Worm (Caenorhabditis elegans): ENCODE results near the gene nhr-152.
A peak's percentile ranks its signal among the peaks of the same experiment; 100 is the strongest.

nhr-152 gene

ce11 chrV:7675904-7676303, 10.2 kb upstream of the nhr-152 start, which contains the start of gene C12D5.3:
C12D5.3 (plus strand) TSS chrV:7676204.
- TF ChIP-seq unc-55 (GFP tag; optimal IDR thresholded peaks at IDR 0.05) (no peak), blmp-1 (tag; optimal IDR thresholded peaks at IDR 0.05; ENCODE audit: insufficient read depth) (no peak), ztf-4 (tag; optimal IDR thresholded peaks at IDR 0.05) (no peak), nhr-25 (tag; optimal IDR thresholded peaks at IDR 0.05) (no peak)

DNA sequence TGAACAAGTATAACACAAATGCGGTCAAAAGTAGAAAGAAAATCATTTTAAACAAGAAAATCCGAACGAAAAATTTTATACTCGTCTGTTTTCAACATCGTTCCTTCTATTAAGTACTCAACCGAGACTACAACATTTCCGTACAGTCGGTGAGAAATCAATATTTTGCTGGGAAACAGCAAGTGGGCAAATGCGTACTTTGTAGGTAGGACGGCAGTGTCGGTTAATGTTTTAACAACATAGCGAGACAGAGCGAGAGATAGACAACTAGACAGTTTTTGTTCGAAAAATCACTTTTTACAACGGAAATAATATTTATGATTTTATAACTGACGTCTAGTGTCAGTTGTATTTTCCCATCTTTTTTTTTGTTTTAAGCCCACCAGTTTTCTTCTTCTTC, 4.8 kb upstream of the nhr-152 start, which contains the start of gene cyp-33A1:
TSS of gene cyp-33A1 (minus strand) at position 72 of the 400 bp plus-strand sequence.
- TF ChIP-seq C34F6.9 (tag; optimal IDR thresholded peaks at IDR 0.05) (no peak), F13H6.1 (tag; optimal IDR thresholded peaks at IDR 0.05) (no peak), alr-1 (tag; optimal IDR thresholded peaks at IDR 0.05) (no peak), unc-55 (GFP tag; optimal IDR thresholded peaks at IDR 0.05) (no peak), nhr-12 (tag; optimal IDR thresholded peaks at IDR 0.05) (no peak), ceh-16 (tag; optimal IDR thresholded peaks at IDR 0.05) (no peak), lin-11 (tag; optimal IDR thresholded peaks at IDR 0.05) (no peak), sem-4 (tag; optimal IDR thresholded peaks at IDR 0.05) (no peak), skn-1 (tag; optimal IDR thresholded peaks at IDR 0.05) (no peak), fos-1 (tag; optimal IDR thresholded peaks at IDR 0.05) (peak; percentile 34), nhr-129 (tag; optimal IDR thresholded peaks at IDR 0.05) (peak; percentile 21), ZK546.5 (tag; optimal IDR thresholded peaks at IDR 0.05) (no peak), gmeb-1 (tag; optimal IDR thresholded peaks at IDR 0.05) (no peak), mbf-1 (tag; optimal IDR thresholded peaks at IDR 0.05) (no peak), egl-27 (tag; optimal IDR thresholded peaks at IDR 0.05) (no peak), ceh-82 (tag; optimal IDR thresholded peaks at IDR 0.05) (no peak), nhr-25 (tag; optimal IDR thresholded peaks at IDR 0.05) (no peak), crh-2 (tag; optimal IDR thresholded peaks at IDR 0.05) (peak; percentile 30), nhr-23 (tag; optimal IDR thresholded peaks at IDR 0.05) (no peak), ztf-11 (tag; optimal IDR thresholded peaks at IDR 0.05) (no peak), Y55F3AM.14 (GFP tag; optimal IDR thresholded peaks at IDR 0.05) (no peak), aly-2 (tag; optimal IDR thresholded peaks at IDR 0.05) (no peak), snpc-4 (tag; optimal IDR thresholded peaks at IDR 0.05) (no peak), R02D3.7 (tag; optimal IDR thresholded peaks at IDR 0.05) (no peak), nhr-77 (tag; optimal IDR thresholded peaks at IDR 0.05) (no peak), sma-9 (GFP tag; optimal IDR thresholded peaks at IDR 0.05) (peak; percentile 80), sma-9 (tag; optimal IDR thresholded peaks at IDR 0.05) (no peak), nhr-6 (tag; optimal IDR thresholded peaks at IDR 0.05) (no peak), nhr-11 (tag; optimal IDR thresholded peaks at IDR 0.05) (no peak), dmd-4 (tag; optimal IDR thresholded peaks at IDR 0.05) (no peak), nhr-21 (tag; optimal IDR thresholded peaks at IDR 0.05) (no peak), lin-13 (GFP tag; optimal IDR thresholded peaks at IDR 0.05) (no peak), ztf-1 (GFP tag; conservative IDR thresholded peaks at IDR 0.05) (no peak), blmp-1 (tag; optimal IDR thresholded peaks at IDR 0.05; ENCODE audit: insufficient read depth) (no peak), mdl-1 (tag; optimal IDR thresholded peaks at IDR 0.05) (no peak)

- TF ChIP-seq aly-2 (tag; optimal IDR thresholded peaks at IDR 0.05) (no peak), alr-1 (tag; optimal IDR thresholded peaks at IDR 0.05) (no peak), ztf-11 (tag; optimal IDR thresholded peaks at IDR 0.05) (no peak), mbf-1 (tag; optimal IDR thresholded peaks at IDR 0.05) (no peak), nhr-25 (tag; optimal IDR thresholded peaks at IDR 0.05) (no peak)
These were observed 2.1 kb upstream of the nhr-152 start, which contains the start of gene sre-11 for ce11 chrV:7683907-7684655. sre-11 (minus strand) TSS chrV:7683957.

ce11 chrV:7689888-7690287, 3.7 kb downstream of the nhr-152 start, which contains the start of gene C12D5.9:
C12D5.9 (minus strand) TSS chrV:7689988.
- TF ChIP-seq nhr-25 (tag; optimal IDR thresholded peaks at IDR 0.05) (no peak), lin-39 (tag; optimal IDR thresholded peaks at IDR 0.05) (no peak), nhr-23 (tag; optimal IDR thresholded peaks at IDR 0.05) (no peak), peb-1 (tag; optimal IDR thresholded peaks at IDR 0.05) (no peak), nhr-21 (tag; optimal IDR thresholded peaks at IDR 0.05) (no peak), ztf-11 (tag; optimal IDR thresholded peaks at IDR 0.05) (no peak), mab-5 (tag; optimal IDR thresholded peaks at IDR 0.05) (no peak), aly-2 (tag; optimal IDR thresholded peaks at IDR 0.05) (no peak), sma-3 (GFP tag; optimal IDR thresholded peaks at IDR 0.05) (no peak), ztf-1 (GFP tag; conservative IDR thresholded peaks at IDR 0.05) (no peak)

Data from whole organism, L2 larva.